Fruit fly (Drosophila melanogaster): Measurements from ENCODE around the gene B-H2.

Gene B-H2

DNA sequence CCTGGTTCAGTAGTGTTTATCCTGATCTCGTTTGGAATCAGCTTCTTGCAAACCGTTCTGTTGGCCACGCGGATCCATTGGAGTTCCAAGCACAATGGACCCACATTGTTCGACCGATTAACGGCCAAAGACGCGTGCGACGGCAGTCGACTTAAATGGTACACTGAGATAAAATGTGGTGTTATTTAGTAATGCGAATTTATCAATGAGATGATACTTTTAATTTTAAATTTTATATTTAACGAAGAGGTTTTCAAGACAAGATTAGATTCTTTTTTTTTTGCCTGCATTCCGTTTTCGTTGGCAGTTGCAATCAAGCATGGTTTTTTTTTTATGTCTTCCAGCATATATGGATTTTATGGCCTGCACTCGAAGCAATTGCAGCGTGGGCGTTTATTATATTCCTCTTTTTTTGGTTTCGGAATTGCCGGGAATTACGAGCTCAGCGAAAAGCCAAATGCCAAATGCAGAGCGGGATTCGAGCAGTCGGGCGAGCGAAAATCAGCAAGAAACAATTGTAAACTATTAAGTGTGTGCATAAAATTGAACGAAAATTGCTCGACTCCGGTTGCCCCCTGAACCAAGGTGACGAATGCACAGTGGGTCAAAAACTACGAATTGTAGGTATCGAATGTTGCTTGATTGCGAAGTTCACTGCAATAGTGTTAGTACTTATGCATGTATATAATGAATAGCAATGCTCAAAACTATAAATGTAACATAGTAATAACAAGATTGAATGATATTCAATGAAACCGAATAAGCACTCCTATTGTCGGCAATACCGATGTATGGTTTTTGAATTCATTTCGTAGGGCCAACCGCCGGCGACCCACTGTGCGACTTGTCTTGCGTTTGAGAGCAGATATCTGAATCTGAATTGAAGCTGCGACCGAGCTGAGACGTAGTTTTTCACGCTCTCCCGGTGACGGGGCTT, 15.2 kb upstream of the B-H2 start (continued):
- TF ChIP-seq Jarid2 (GFP tag; optimal IDR thresholded peaks at IDR 0.05) (peak; percentile 33), tin (GFP tag; optimal IDR thresholded peaks at IDR 0.05) (peak; percentile 36), pros (GFP tag; optimal IDR thresholded peaks at IDR 0.05) (peak; percentile 50), CG9727 (GFP tag; optimal IDR thresholded peaks at IDR 0.05) (peak; percentile 37), CG6175 (GFP tag; IDR thresholded peaks at IDR 0.05) (no peak), CG17359 (tag; optimal IDR thresholded peaks at IDR 0.05) (peak; percentile 53), CG1602 (GFP tag; optimal IDR thresholded peaks at IDR 0.05) (peak; percentile 12), CG1832 (GFP tag; optimal IDR thresholded peaks at IDR 0.05) (no peak), NfI (GFP tag; optimal IDR thresholded peaks at IDR 0.05) (peak; percentile 65), HLH54F (GFP tag; optimal IDR thresholded peaks at IDR 0.05) (peak; percentile 47), lbe (GFP tag; optimal IDR thresholded peaks at IDR 0.05) (peak; percentile 8), CG11560 (tag; IDR thresholded peaks at IDR 0.05) (0 out of 3 replicates have a peak, but pooled peaks have one; percentile 12), NC2β (GFP tag; optimal IDR thresholded peaks at IDR 0.05) (peak; percentile 49), CG1529 (GFP tag; optimal IDR thresholded peaks at IDR 0.05) (peak; percentile 11), pho (GFP tag; optimal IDR thresholded peaks at IDR 0.05) (peak; percentile 40), eve (GFP tag; optimal IDR thresholded peaks at IDR 0.05) (peak in 1 of 2 experiments; percentile 88), Scr (GFP tag; IDR thresholded peaks at IDR 0.05; ENCODE audit: partially characterized antibody) (no peak), Nf-YA (GFP tag; IDR thresholded peaks at IDR 0.05) (no peak), CG12744 (GFP tag; optimal IDR thresholded peaks at IDR 0.05) (peak; percentile 29), CG9797 (GFP tag; optimal IDR thresholded peaks at IDR 0.05) (no peak), sr (GFP tag; IDR thresholded peaks at IDR 0.05) (no peak), nau (GFP tag; optimal IDR thresholded peaks at IDR 0.05) (peak; percentile 14), slp2 (GFP tag; optimal IDR thresholded peaks at IDR 0.05) (peak; percentile 25), Meics (GFP tag; optimal IDR thresholded peaks at IDR 0.05) (peak; percentile 69), sqz (GFP tag; optimal IDR thresholded peaks at IDR 0.05) (no peak), CG1603 (tag; optimal IDR thresholded peaks at IDR 0.05) (peak; percentile 84), Hand (GFP tag; optimal IDR thresholded peaks at IDR 0.05) (peak; percentile 53), nmo (GFP tag; optimal IDR thresholded peaks at IDR 0.05) (peak; percentile 47), B-H2 (GFP tag; optimal IDR thresholded peaks at IDR 0.05) (peak; percentile 86), maf-S (GFP tag; optimal IDR thresholded peaks at IDR 0.05) (peak; percentile 32), cad (GFP tag; optimal IDR thresholded peaks at IDR 0.05) (no peak), Eip74EF (GFP tag; optimal IDR thresholded peaks at IDR 0.05) (peak in 1 of 2 experiments; percentile 30), E2f1 (GFP tag; IDR thresholded peaks at IDR 0.05) (peak; percentile 65), nerfin-2 (GFP tag; IDR thresholded peaks at IDR 0.05; ENCODE audit: partially characterized antibody) (no peak), CG3281 (GFP tag; optimal IDR thresholded peaks at IDR 0.05) (peak; percentile 79), sens-2 (GFP tag; IDR thresholded peaks at IDR 0.05) (no peak), zen2 (GFP tag; IDR thresholded peaks at IDR 0.05; ENCODE audit: partially characterized antibody) (no peak), CG18476 (GFP tag; optimal IDR thresholded peaks at IDR 0.05) (peak; percentile 2), luna (GFP tag; optimal IDR thresholded peaks at IDR 0.05) (peak; percentile 33), Dp (GFP tag; optimal IDR thresholded peaks at IDR 0.05) (no peak), CG7963 (GFP tag; IDR thresholded peaks at IDR 0.05; ENCODE audit: partially characterized antibody) (no peak), CG10274 (GFP tag; optimal IDR thresholded peaks at IDR 0.05) (peak; percentile 46), HLHmδ (GFP tag; optimal IDR thresholded peaks at IDR 0.05) (no peak), MESR4 (GFP tag; optimal IDR thresholded peaks at IDR 0.05) (no peak), Asciz (GFP tag; optimal IDR thresholded peaks at IDR 0.05) (no peak), CG9876 (GFP tag; optimal IDR thresholded peaks at IDR 0.05) (peak; percentile 34), CG6683 (GFP tag; optimal IDR thresholded peaks at IDR 0.05) (peak; percentile 43)

Measured in whole organism, embryonic.